Fruit fly (Drosophila melanogaster) whole organism, embryonic: ENCODE measurements around the gene mRpS18C.
A peak's percentile ranks its signal among the peaks of the same experiment; 100 is the strongest.

Source experiments
- Antp ChIP-seq: fragments of 200-800 bp; sonication (Bioruptor generic); optimal IDR thresholded peaks from 3 replicates; lab custom pipeline; 2016; ENCODE audit warnings: missing biosample characterization, missing genetic modification characterization
- C15 ChIP-seq: fragments of 200-800 bp; sonication (Bioruptor generic); IDR thresholded peaks from 3 replicates; pipeline ENCODE4 v1.3.6; 2022; ENCODE audit warnings: missing biosample characterization, missing genetic modification characterization
- CG10209 ChIP-seq: fragments of 200-800 bp; sonication (Bioruptor generic); optimal IDR thresholded peaks from 3 replicates; lab custom pipeline; 2017; ENCODE audit warnings: missing biosample characterization, mild to moderate bottlenecking, missing genetic modification characterization, missing genetic modification reagents
- CG10267 ChIP-seq: fragments of 200-800 bp; sonication (Bioruptor generic); optimal IDR thresholded peaks from 2 replicates; lab custom pipeline; 2018; ENCODE audit warnings: missing biosample characterization, mild to moderate bottlenecking, missing genetic modification characterization, moderate library complexity
- CG10565 ChIP-seq: fragments of 200-800 bp; sonication (Bioruptor generic); optimal IDR thresholded peaks from 3 replicates; lab custom pipeline; 2016; ENCODE audit warnings: missing biosample characterization, mild to moderate bottlenecking, missing genetic modification characterization
- CG10979 ChIP-seq: fragments of 200-800 bp; sonication (Bioruptor generic); optimal IDR thresholded peaks from 2 replicates; lab custom pipeline; 2018; ENCODE audit warnings: missing biosample characterization, mild to moderate bottlenecking, missing genetic modification characterization, moderate library complexity
- CG12236 ChIP-seq: fragments of 200-800 bp; sonication (Bioruptor generic); optimal IDR thresholded peaks from 2 replicates; lab custom pipeline; 2016; ENCODE audit warnings: missing biosample characterization, missing genetic modification characterization
- CG13424 ChIP-seq: fragments of 200-800 bp; sonication (Bioruptor generic); optimal IDR thresholded peaks from 2 replicates; lab custom pipeline; 2019; ENCODE audit warnings: missing biosample characterization, mild to moderate bottlenecking, missing genetic modification characterization, moderate library complexity
- CG30020 ChIP-seq: fragments of 200-800 bp; optimal IDR thresholded peaks from 2 replicates; lab custom pipeline; 2019; ENCODE audit warnings: missing biosample characterization, mild to moderate bottlenecking, missing genetic modification characterization, moderate library complexity
- CG30403 ChIP-seq: fragments of 200-800 bp; sonication (Bioruptor generic); optimal IDR thresholded peaks from 3 replicates; lab custom pipeline; 2016; ENCODE audit warnings: missing biosample characterization, missing genetic modification characterization
- CG31441 ChIP-seq: fragments of 200-800 bp; sonication (Bioruptor generic); IDR thresholded peaks from 2 replicates; pipeline ENCODE4 v1.3.6; 2022; ENCODE audit warnings: missing biosample characterization, missing genetic modification characterization
- CG5245 ChIP-seq: fragments of 200-800 bp; sonication (Bioruptor generic); optimal IDR thresholded peaks from 3 replicates; lab custom pipeline; 2016; ENCODE audit warnings: missing biosample characterization, missing genetic modification characterization
- CG9932 ChIP-seq: fragments of 200-800 bp; sonication (Bioruptor generic); IDR thresholded peaks from 2 replicates; pipeline ENCODE4 v1.3.6; 2022; ENCODE audit warnings: missing biosample characterization, missing genetic modification characterization
- Chrac-16 ChIP-seq: fragments of 200-800 bp; sonication (Bioruptor generic); optimal IDR thresholded peaks from 3 replicates; lab custom pipeline; 2016; ENCODE audit warnings: missing biosample characterization, missing genetic modification characterization
- Dbx ChIP-seq: fragments of 200-800 bp; sonication (Bioruptor generic); IDR thresholded peaks from 3 replicates; pipeline ENCODE4 v1.3.6; 2022; ENCODE audit warnings: missing biosample characterization, missing genetic modification characterization
- Dref ChIP-seq: fragments of 200-800 bp; sonication (Bioruptor generic); IDR thresholded peaks from 2 replicates; pipeline ENCODE4 v1.3.6; 2022; ENCODE audit warnings: missing biosample characterization, missing genetic modification characterization
- Ets97D ChIP-seq: fragments of 200-800 bp; sonication (Bioruptor generic); optimal IDR thresholded peaks from 3 replicates; lab custom pipeline; 2016; ENCODE audit warnings: missing biosample characterization, missing genetic modification characterization
- Fer1 ChIP-seq: fragments of 200-800 bp; sonication (Bioruptor generic); optimal IDR thresholded peaks from 2 replicates; lab custom pipeline; 2017; ENCODE audit warnings: missing biosample characterization, mild to moderate bottlenecking, missing genetic modification characterization
- Gsc ChIP-seq: fragments of 200-800 bp; sonication (Bioruptor generic); IDR thresholded peaks from 2 replicates; pipeline ENCODE4 v1.3.6; 2022; ENCODE audit warnings: missing biosample characterization, missing genetic modification characterization
- HHEX ChIP-seq: fragments of 200-800 bp; sonication (Bioruptor generic); optimal IDR thresholded peaks from 3 replicates; lab custom pipeline; 2017; ENCODE audit warnings: missing biosample characterization, mild to moderate bottlenecking, missing genetic modification characterization, missing genetic modification reagents
- Hmx ChIP-seq: fragments of 200-800 bp; sonication (Bioruptor generic); optimal IDR thresholded peaks from 2 replicates; lab custom pipeline; 2016; ENCODE audit warnings: missing biosample characterization, missing genetic modification characterization
- Kr ChIP-seq: fragments of 200-800 bp; sonication (Bioruptor generic); optimal IDR thresholded peaks from 2 replicates; lab custom pipeline; 2017; ENCODE audit warnings: missing biosample characterization, mild to moderate bottlenecking, missing genetic modification characterization
- MESR4 ChIP-seq: fragments of 200-800 bp; sonication (Bioruptor generic); optimal IDR thresholded peaks from 2 replicates; lab custom pipeline; 2018; ENCODE audit warnings: missing biosample characterization, mild to moderate bottlenecking, missing genetic modification characterization, moderate library complexity
- Six4 ChIP-seq: fragments of 200-800 bp; sonication (Bioruptor generic); optimal IDR thresholded peaks from 2 replicates; lab custom pipeline; 2016; ENCODE audit warnings: missing biosample characterization, missing genetic modification characterization
- al ChIP-seq: fragments of 200-800 bp; sonication (Bioruptor generic); IDR thresholded peaks from 2 replicates; pipeline ENCODE4 v1.3.6; 2022; ENCODE audit warnings: missing biosample characterization, missing genetic modification characterization
- ap ChIP-seq: fragments of 200-800 bp; sonication (Bioruptor generic); IDR thresholded peaks from 2 replicates; pipeline ENCODE4 v1.3.6; 2022; ENCODE audit warnings: missing biosample characterization, missing genetic modification characterization
- ase ChIP-seq: fragments of 200-800 bp; sonication (Bioruptor generic); IDR thresholded peaks from 3 replicates; pipeline ENCODE4 v1.3.6; 2022; ENCODE audit warnings: missing biosample characterization, missing genetic modification characterization
- ato ChIP-seq: fragments of 200-800 bp; sonication (Bioruptor generic); IDR thresholded peaks from 2 replicates; pipeline ENCODE4 v1.3.6; 2022; ENCODE audit warnings: missing biosample characterization, missing genetic modification characterization; ENCODE audit not compliant: partially characterized antibody
- bowl ChIP-seq: fragments of 200-800 bp; sonication (Bioruptor generic); IDR thresholded peaks from 2 replicates; pipeline ENCODE4 v1.3.6; 2022; ENCODE audit warnings: missing biosample characterization, missing genetic modification characterization
- cad ChIP-seq: fragments of >200 bp; optimal IDR thresholded peaks from 2 replicates; lab custom pipeline; 2017; ENCODE audit warnings: missing biosample characterization, missing genetic modification characterization
- cg ChIP-seq: fragments of 200-800 bp; sonication (Bioruptor generic); optimal IDR thresholded peaks from 3 replicates; lab custom pipeline; 2019; ENCODE audit warnings: missing biosample characterization, mild to moderate bottlenecking, missing genetic modification characterization, moderate library complexity
- croc ChIP-seq: fragments of 200-800 bp; sonication (Bioruptor generic); conservative IDR thresholded peaks from 3 replicates; pipeline ENCODE4 v1.3.6; 2022; ENCODE audit warnings: missing biosample characterization, missing genetic modification characterization
- crol ChIP-seq: fragments of 200-800 bp; sonication (Bioruptor generic); IDR thresholded peaks from 2 replicates; pipeline ENCODE4 v1.3.6; 2022; ENCODE audit warnings: missing biosample characterization, missing genetic modification characterization
- da ChIP-seq: fragments of 200-800 bp; sonication (Bioruptor generic); optimal IDR thresholded peaks from 2 replicates; lab custom pipeline; 2016; ENCODE audit warnings: missing biosample characterization, missing genetic modification characterization
- grn ChIP-seq: fragments of 200-800 bp; sonication (Bioruptor generic); optimal IDR thresholded peaks from 3 replicates; lab custom pipeline; 2017; ENCODE audit warnings: missing biosample characterization, missing genetic modification characterization
- inv ChIP-seq: fragments of 200-800 bp; sonication (Bioruptor generic); IDR thresholded peaks from 2 replicates; pipeline ENCODE4 v1.3.6; 2022; ENCODE audit warnings: missing biosample characterization, missing genetic modification characterization; ENCODE audit not compliant: partially characterized antibody
- jumu ChIP-seq: fragments of 200-800 bp; sonication (Bioruptor generic); optimal IDR thresholded peaks from 3 replicates; lab custom pipeline; 2016; ENCODE audit warnings: missing biosample characterization, missing genetic modification characterization
- klu ChIP-seq: fragments of 200-800 bp; sonication (Bioruptor generic); IDR thresholded peaks from 2 replicates; pipeline ENCODE4 v1.3.6; 2022; ENCODE audit warnings: missing biosample characterization, missing genetic modification characterization
- lov ChIP-seq, 2 experiments: fragments of 200-800 bp in 1 of 2; fragments of >200 bp in 1 of 2; sonication (Bioruptor generic) in 1 of 2; IDR thresholded peaks in 1 of 2; optimal IDR thresholded peaks in 1 of 2; 2 replicates in 1 of 2; 3 replicates in 1 of 2; pipeline versions ENCODE4 v1.3.6 to Lab custom; 2017 to 2022; ENCODE audit warnings: missing biosample characterization in 1 of 2, missing genetic modification characterization in 1 of 2
- mam ChIP-seq: fragments of 200-800 bp; sonication (Bioruptor generic); optimal IDR thresholded peaks from 3 replicates; lab custom pipeline; 2016; ENCODE audit warnings: missing biosample characterization, missing genetic modification characterization
- otp ChIP-seq: fragments of 200-800 bp; sonication (Bioruptor generic); IDR thresholded peaks from 3 replicates; pipeline ENCODE4, ENCODE4 v1.3.6; 2022; ENCODE audit warnings: missing biosample characterization, missing genetic modification characterization
- pan ChIP-seq, 4 experiments: fragments of >200 bp in 3 of 4; fragments of 200-800 bp in 1 of 4; sonication (Bioruptor generic) in 1 of 4; optimal IDR thresholded peaks in 3 of 4; IDR thresholded peaks in 1 of 4; 2 replicates each; pipeline versions ENCODE4 v1.3.6 to Lab custom; 2017 to 2022; ENCODE audit warnings: missing biosample characterization in 2 of 4, missing genetic modification characterization in 2 of 4, mixed read lengths in 1 of 4
- prd ChIP-seq, 3 experiments: fragments of >200 bp in 2 of 3; fragments of 200-800 bp in 1 of 3; sonication (Bioruptor generic) in 1 of 3; optimal IDR thresholded peaks in 2 of 3; IDR thresholded peaks in 1 of 3; 2 replicates in 2 of 3; 3 replicates in 1 of 3; pipeline versions ENCODE4 v1.3.6 to Lab custom; 2017 to 2022; ENCODE audit warnings: missing biosample characterization in 1 of 3, missing genetic modification characterization in 1 of 3
- psq ChIP-seq: fragments of 200-800 bp; sonication (Bioruptor generic); optimal IDR thresholded peaks from 2 replicates; lab custom pipeline; 2017; ENCODE audit warnings: missing biosample characterization, missing genetic modification characterization
- repo ChIP-seq: fragments of 200-800 bp; sonication (Bioruptor generic); optimal IDR thresholded peaks from 2 replicates; lab custom pipeline; 2016; ENCODE audit warnings: missing biosample characterization, missing genetic modification characterization
- sd ChIP-seq: fragments of 200-800 bp; sonication (Bioruptor generic); optimal IDR thresholded peaks from 3 replicates; lab custom pipeline; 2018; ENCODE audit warnings: missing biosample characterization, mild to moderate bottlenecking, missing genetic modification characterization, moderate library complexity
- wor ChIP-seq: fragments of 200-800 bp; sonication (Bioruptor generic); IDR thresholded peaks from 2 replicates; pipeline ENCODE4 v1.3.6; 2022; ENCODE audit warnings: missing biosample characterization, missing genetic modification characterization
- zen ChIP-seq: fragments of 200-800 bp; sonication (Bioruptor generic); optimal IDR thresholded peaks from 3 replicates; lab custom pipeline; 2018; ENCODE audit warnings: missing biosample characterization, mild to moderate bottlenecking, missing genetic modification characterization, moderate library complexity
- zf30C ChIP-seq: fragments of 200-800 bp; sonication (Bioruptor generic); optimal IDR thresholded peaks from 3 replicates; lab custom pipeline; 2018; ENCODE audit warnings: missing biosample characterization, mild to moderate bottlenecking, missing genetic modification characterization

The mRpS18C gene

DNA sequence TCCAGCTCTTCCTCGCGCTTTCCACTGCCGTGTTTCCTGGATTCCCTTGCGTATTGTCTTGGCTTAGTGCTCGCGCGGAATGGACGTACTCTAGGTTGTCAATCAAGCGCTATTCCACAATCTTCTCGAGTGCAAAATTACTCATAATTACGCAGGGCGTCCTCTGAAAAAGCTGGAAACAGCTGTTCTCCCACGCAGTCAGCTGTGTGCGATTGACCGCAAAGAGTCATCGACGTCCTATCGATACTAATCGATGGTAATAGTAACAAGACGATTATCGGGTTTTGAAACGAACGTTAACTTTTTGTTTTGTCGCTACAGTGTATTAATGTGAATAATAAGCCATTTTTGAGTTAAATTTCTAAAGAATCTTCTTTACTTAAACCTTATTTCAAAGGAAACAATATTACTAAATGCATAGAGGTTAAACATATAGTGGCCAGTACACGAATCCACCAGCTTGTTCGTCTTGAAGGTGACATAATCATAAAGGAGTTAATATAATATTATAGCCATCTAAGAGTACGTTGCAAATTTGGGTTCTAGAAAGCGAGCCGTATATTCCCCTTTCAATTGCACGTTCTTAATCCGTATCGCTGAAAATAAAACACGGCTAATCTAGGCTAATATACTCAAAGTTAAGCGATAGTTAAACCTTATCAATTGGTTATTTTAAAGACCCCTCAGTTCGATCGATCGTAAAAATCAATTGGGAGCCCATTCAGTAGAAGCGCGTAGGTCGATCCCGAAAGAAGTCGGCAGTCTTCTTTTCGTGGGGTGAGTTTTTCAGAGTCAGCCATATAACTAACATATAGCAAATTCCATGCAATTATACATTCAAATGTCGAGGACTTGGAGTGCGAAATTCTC is 35.5 kb downstream of the mRpS18C start, which contains the start of the genes CG2224 and CDase (continued):
- no peak for TF ChIP-seq grn
- no peak for TF ChIP-seq HHEX
- no peak for TF ChIP-seq Fer1 (GFP tag; lab: Kevin White, UChicago)
- no peak for TF ChIP-seq al
- TF ChIP-seq mam (GFP tag; lab: Kevin White, UChicago) = no peak
- no peak for TF ChIP-seq da (GFP tag; lab: Kevin White, UChicago)
- TF ChIP-seq CG10565 (GFP tag; lab: Kevin White, UChicago) = no peak
- peak; percentile 95 for TF ChIP-seq ato (GFP tag; lab: Robert Waterston, UW)
- no peak for TF ChIP-seq Six4 (GFP tag; lab: Kevin White, UChicago)
- TF ChIP-seq zf30C = no peak
- no peak for TF ChIP-seq CG10209 (GFP tag; lab: Kevin White, UChicago)
- no peak for TF ChIP-seq Antp (GFP tag; lab: Kevin White, UChicago)
- no peak for TF ChIP-seq lov (optimal IDR thresholded peaks at IDR 0.05; lab: Kevin White, UChicago)
- TF ChIP-seq lov (GFP tag; IDR thresholded peaks at IDR 0.05; lab: Robert Waterston, UW) = no peak
- TF ChIP-seq Kr = no peak
- TF ChIP-seq Dref = peak; percentile 97
- no peak for TF ChIP-seq ap (GFP tag; lab: Robert Waterston, UW)
- no peak for TF ChIP-seq pan (optimal IDR thresholded peaks at IDR 0.05; lab: Kevin White, UChicago)
- no peak for TF ChIP-seq pan (GFP tag; optimal IDR thresholded peaks at IDR 0.05 in 1 of 2, IDR thresholded peaks at IDR 0.05 in 1 of 2)
- TF ChIP-seq CG10267 (tag; lab: Kevin White, UChicago) = no peak
- TF ChIP-seq cg (GFP tag; lab: Kevin White, UChicago) = no peak
- no peak for TF ChIP-seq CG30020 (tag; lab: Kevin White, UChicago)
- TF ChIP-seq CG9932 (GFP tag; lab: Robert Waterston, UW) = no peak
- TF ChIP-seq CG30403 (GFP tag; lab: Kevin White, UChicago) = no peak
- no peak for TF ChIP-seq otp (GFP tag; lab: Robert Waterston, UW)
- peak; percentile 72 for TF ChIP-seq inv (GFP tag; lab: Robert Waterston, UW)
- TF ChIP-seq Dbx (GFP tag; lab: Robert Waterston, UW) = no peak
- peak; percentile 56 for TF ChIP-seq MESR4 (GFP tag; lab: Kevin White, UChicago)
- TF ChIP-seq prd (optimal IDR thresholded peaks at IDR 0.05; lab: Kevin White, UChicago) = no peak
- no peak for TF ChIP-seq prd (GFP tag; IDR thresholded peaks at IDR 0.05; lab: Robert Waterston, UW)
- no peak for TF ChIP-seq CG13424 (tag; lab: Kevin White, UChicago)
- no peak for TF ChIP-seq Hmx (GFP tag; lab: Kevin White, UChicago)
- TF ChIP-seq klu = 0 out of 2 replicates have a peak, but pooled peaks have one; percentile 14
- no peak for TF ChIP-seq Gsc (GFP tag; lab: Robert Waterston, UW)
- no peak for TF ChIP-seq ase (GFP tag; lab: Robert Waterston, UW)
- TF ChIP-seq CG12236 = no peak
- TF ChIP-seq CG5245 (GFP tag; lab: Kevin White, UChicago) = no peak
- no peak for TF ChIP-seq cad (GFP tag; lab: Kevin White, UChicago)
- no peak for TF ChIP-seq crol (GFP tag; lab: Robert Waterston, UW)
- TF ChIP-seq psq (GFP tag; lab: Kevin White, UChicago) = no peak
- TF ChIP-seq zen (tag; lab: Kevin White, UChicago) = no peak
- no peak for TF ChIP-seq croc (GFP tag; lab: Robert Waterston, UW)
- no peak for TF ChIP-seq jumu (GFP tag; lab: Kevin White, UChicago)
- TF ChIP-seq repo (GFP tag; lab: Kevin White, UChicago) = no peak
- no peak for TF ChIP-seq sd
- TF ChIP-seq CG10979 (tag; lab: Kevin White, UChicago) = no peak
- no peak for TF ChIP-seq Ets97D (GFP tag; lab: Kevin White, UChicago)
- TF ChIP-seq wor = no peak
- no peak for TF ChIP-seq C15 (GFP tag; lab: Robert Waterston, UW)
- no peak for TF ChIP-seq bowl
- no peak for TF ChIP-seq Chrac-16 (GFP tag; lab: Kevin White, UChicago)
- no peak for TF ChIP-seq CG31441 (GFP tag; lab: Robert Waterston, UW)
